Fruit fly (Drosophila melanogaster): Measurements from ENCODE around the gene betaTub85D.

dm6 chr3R:9427328-9427727 is 17.2 kb upstream of the betaTub85D start:
- no peak for TF ChIP-seq CTCF (optimal IDR thresholded peaks at IDR 0.05)
- TF ChIP-seq CG8478 (optimal IDR thresholded peaks at IDR 0.05) = no peak
